Worm (Caenorhabditis elegans): Measurements from ENCODE around the gene myo-6.
"Not testable (repeated sequence)": the region's sequence is repeated elsewhere in the genome, so short reads cannot be mapped to it uniquely, and the experiment has no call there.

myo-6 gene

ce11 chrIII:13401673-13402258 lies 7.8 kb upstream of the myo-6 start, which contains the start of the genes srlf-9 and srlf-10:
srlf-9 (minus strand) TSS chrIII:13401773.
srlf-10 (plus strand) TSS chrIII:13402208.
- not testable (repeated sequence) for TF ChIP-seq aly-1 (tag; optimal IDR thresholded peaks at IDR 0.05); ceh-36 (tag; optimal IDR thresholded peaks at IDR 0.05); scrt-1 (GFP tag; IDR thresholded peaks at IDR 0.05)

- no peak for TF ChIP-seq flt-1 (GFP tag; IDR thresholded peaks at IDR 0.05)
- no peak for TF ChIP-seq B0310.2 (tag; optimal IDR thresholded peaks at IDR 0.05)
- no peak for TF ChIP-seq ama-1 (optimal IDR thresholded peaks at IDR 0.05)
- TF ChIP-seq tbx-11 (GFP tag; IDR thresholded peaks at IDR 0.05), result no peak
- TF ChIP-seq pes-1 (GFP tag; IDR thresholded peaks at IDR 0.05), result no peak
- TF ChIP-seq hmg-4 (GFP tag; optimal IDR thresholded peaks at IDR 0.05), result no peak
- TF ChIP-seq sea-1 (GFP tag; conservative IDR thresholded peaks at IDR 0.05), result no peak
- no peak for TF ChIP-seq ceh-36 (tag; optimal IDR thresholded peaks at IDR 0.05)
Measured at ce11 chrIII:13402934-13403333, 6.7 kb upstream of the myo-6 start, which contains the start of gene mig-18. mig-18 (plus strand) TSS chrIII:13403234.

- TF ChIP-seq sea-1 (GFP tag; conservative IDR thresholded peaks at IDR 0.05) (no peak), aly-1 (tag; optimal IDR thresholded peaks at IDR 0.05) (no peak), B0310.2 (tag; optimal IDR thresholded peaks at IDR 0.05) (no peak), ama-1 (optimal IDR thresholded peaks at IDR 0.05) (no peak), ceh-13 (GFP tag; optimal IDR thresholded peaks at IDR 0.05) (no peak), scrt-1 (GFP tag; IDR thresholded peaks at IDR 0.05) (no peak), hmbx-1 (tag; optimal IDR thresholded peaks at IDR 0.05) (no peak), hmg-4 (GFP tag; optimal IDR thresholded peaks at IDR 0.05) (no peak), tbx-11 (GFP tag; IDR thresholded peaks at IDR 0.05) (no peak), tra-4 (tag; optimal IDR thresholded peaks at IDR 0.05) (no peak), pes-1 (GFP tag; IDR thresholded peaks at IDR 0.05) (no peak), tbx-37 (GFP tag; conservative IDR thresholded peaks at IDR 0.05) (no peak), ceh-36 (tag; optimal IDR thresholded peaks at IDR 0.05) (no peak), F13C5.2 (tag; optimal IDR thresholded peaks at IDR 0.05) (no peak), flt-1 (GFP tag; IDR thresholded peaks at IDR 0.05) (no peak), hnd-1 (tag; optimal IDR thresholded peaks at IDR 0.05) (no peak), ets-7 (tag; optimal IDR thresholded peaks at IDR 0.05) (no peak)
Measured at ce11 chrIII:13404418-13404817, 5.2 kb upstream of the myo-6 start, which contains the start of gene ttr-52. ttr-52 (plus strand) TSS chrIII:13404718.

- TF ChIP-seq sea-1 (GFP tag; conservative IDR thresholded peaks at IDR 0.05) (no peak), ama-1 (optimal IDR thresholded peaks at IDR 0.05) (no peak), aly-1 (tag; optimal IDR thresholded peaks at IDR 0.05) (no peak), scrt-1 (GFP tag; IDR thresholded peaks at IDR 0.05) (no peak), ceh-13 (GFP tag; optimal IDR thresholded peaks at IDR 0.05) (no peak), hmg-4 (GFP tag; optimal IDR thresholded peaks at IDR 0.05) (no peak), flt-1 (GFP tag; IDR thresholded peaks at IDR 0.05) (no peak), pes-1 (GFP tag; IDR thresholded peaks at IDR 0.05) (no peak), tbx-37 (GFP tag; conservative IDR thresholded peaks at IDR 0.05) (no peak), hmbx-1 (tag; optimal IDR thresholded peaks at IDR 0.05) (no peak), ets-7 (tag; optimal IDR thresholded peaks at IDR 0.05) (no peak), B0310.2 (tag; optimal IDR thresholded peaks at IDR 0.05) (no peak), F13C5.2 (tag; optimal IDR thresholded peaks at IDR 0.05) (no peak), tbx-11 (GFP tag; IDR thresholded peaks at IDR 0.05) (no peak), ceh-36 (tag; optimal IDR thresholded peaks at IDR 0.05) (no peak), hnd-1 (tag; optimal IDR thresholded peaks at IDR 0.05) (no peak), tra-4 (tag; optimal IDR thresholded peaks at IDR 0.05) (no peak)
Measured at ce11 chrIII:13405504-13405903, 4.1 kb upstream of the myo-6 start, which contains the start of gene nas-1. nas-1 (plus strand) TSS chrIII:13405804.

ce11 chrIII:13411202-13411601 lies 1.6 kb downstream of the myo-6 start:
- TF ChIP-seq pes-1 (GFP tag; IDR thresholded peaks at IDR 0.05), result no peak
- no peak for TF ChIP-seq hmbx-1 (tag; optimal IDR thresholded peaks at IDR 0.05)
- TF ChIP-seq tra-4 (tag; optimal IDR thresholded peaks at IDR 0.05), result no peak
- no peak for TF ChIP-seq ama-1 (optimal IDR thresholded peaks at IDR 0.05)
- no peak for TF ChIP-seq ceh-13 (GFP tag; optimal IDR thresholded peaks at IDR 0.05)

ce11 chrIII:13418975-13419374 lies 9.4 kb downstream of the myo-6 start:
- TF ChIP-seq F13C5.2 (tag; optimal IDR thresholded peaks at IDR 0.05) (no peak), pes-1 (GFP tag; IDR thresholded peaks at IDR 0.05) (no peak), tbx-37 (GFP tag; conservative IDR thresholded peaks at IDR 0.05) (no peak), tra-4 (tag; optimal IDR thresholded peaks at IDR 0.05) (no peak), ama-1 (optimal IDR thresholded peaks at IDR 0.05) (no peak), sea-1 (GFP tag; conservative IDR thresholded peaks at IDR 0.05) (no peak), hmg-4 (GFP tag; optimal IDR thresholded peaks at IDR 0.05) (no peak), aly-1 (tag; optimal IDR thresholded peaks at IDR 0.05) (no peak), tbx-11 (GFP tag; IDR thresholded peaks at IDR 0.05) (no peak), scrt-1 (GFP tag; IDR thresholded peaks at IDR 0.05) (no peak), B0310.2 (tag; optimal IDR thresholded peaks at IDR 0.05) (no peak), hmbx-1 (tag; optimal IDR thresholded peaks at IDR 0.05) (no peak), ceh-13 (GFP tag; optimal IDR thresholded peaks at IDR 0.05) (no peak), ets-7 (tag; optimal IDR thresholded peaks at IDR 0.05) (no peak), hnd-1 (tag; optimal IDR thresholded peaks at IDR 0.05) (no peak), flt-1 (GFP tag; IDR thresholded peaks at IDR 0.05) (no peak), ceh-36 (tag; optimal IDR thresholded peaks at IDR 0.05) (no peak)

ce11 chrIII:13423414-13423813 lies 13.8 kb downstream of the myo-6 start, which contains the start of gene exo-1:
exo-1 (plus strand) TSS chrIII:13423514.
- no peak for TF ChIP-seq ama-1 (optimal IDR thresholded peaks at IDR 0.05)
- TF ChIP-seq scrt-1 (GFP tag; IDR thresholded peaks at IDR 0.05), result no peak
- TF ChIP-seq flt-1 (GFP tag; IDR thresholded peaks at IDR 0.05), result no peak
- no peak for TF ChIP-seq tra-4 (tag; optimal IDR thresholded peaks at IDR 0.05)
- no peak for TF ChIP-seq hmg-4 (GFP tag; optimal IDR thresholded peaks at IDR 0.05)
- TF ChIP-seq F13C5.2 (tag; optimal IDR thresholded peaks at IDR 0.05), result no peak
- no peak for TF ChIP-seq ets-7 (tag; optimal IDR thresholded peaks at IDR 0.05)

All from whole organism, early embryonic.